Fruit fly (Drosophila melanogaster): Measurements from ENCODE around the gene CG5895.

The CG5895 gene

dm6 chr3L:16045831-16046336 is 10.6 kb downstream of the CG5895 start (continued):
- TF ChIP-seq bowl (GFP tag; IDR thresholded peaks at IDR 0.05) (peak; percentile 85; the same call in 1 of the 2 replicates), schlank (tag; optimal IDR thresholded peaks at IDR 0.05) (peak; percentile 88), gsb-n (tag; optimal IDR thresholded peaks at IDR 0.05) (peak; percentile 95), Awh (GFP tag; IDR thresholded peaks at IDR 0.05) (peak; percentile 83), gce (GFP tag; IDR thresholded peaks at IDR 0.05) (peak; percentile 93), tna (GFP tag; IDR thresholded peaks at IDR 0.05; ENCODE audit: partially characterized antibody) (no peak), CG7987 (GFP tag; optimal IDR thresholded peaks at IDR 0.05) (peak; percentile 72), dimm (GFP tag; IDR thresholded peaks at IDR 0.05) (peak; percentile 74), CG2129 (GFP tag; IDR thresholded peaks at IDR 0.05; ENCODE audit: partially characterized antibody) (no peak), lmd (GFP tag; IDR thresholded peaks at IDR 0.05) (peak; percentile 92), CG13894 (tag; optimal IDR thresholded peaks at IDR 0.05) (peak; percentile 94), nerfin-1 (tag; optimal IDR thresholded peaks at IDR 0.05) (peak; percentile 92), psq (GFP tag; optimal IDR thresholded peaks at IDR 0.05) (peak; percentile 63), CG12299 (tag; optimal IDR thresholded peaks at IDR 0.05) (peak; percentile 94), tio (GFP tag; optimal IDR thresholded peaks at IDR 0.05) (peak; percentile 76), seq (GFP tag; IDR thresholded peaks at IDR 0.05) (peak; percentile 96), HLH4C (GFP tag; IDR thresholded peaks at IDR 0.05; ENCODE audit: partially characterized antibody) (no peak), CG10462 (GFP tag; optimal IDR thresholded peaks at IDR 0.05) (peak; percentile 86), CG42726 (GFP tag; IDR thresholded peaks at IDR 0.05; ENCODE audit: partially characterized antibody) (no peak), Spps (tag; optimal IDR thresholded peaks at IDR 0.05) (peak; percentile 93), CG10147 (GFP tag; optimal IDR thresholded peaks at IDR 0.05) (peak; percentile 93), CG3281 (GFP tag; optimal IDR thresholded peaks at IDR 0.05) (peak; percentile 88), CG2712 (tag; optimal IDR thresholded peaks at IDR 0.05) (peak; percentile 97), fu2 (GFP tag; optimal IDR thresholded peaks at IDR 0.05) (peak; percentile 87), her (GFP tag; optimal IDR thresholded peaks at IDR 0.05) (peak; percentile 82), pb (GFP tag; optimal IDR thresholded peaks at IDR 0.05) (peak; percentile 79), CG14710 (tag; optimal IDR thresholded peaks at IDR 0.05) (peak; percentile 90), Poxn (GFP tag; IDR thresholded peaks at IDR 0.05) (peak; percentile 55), cad (GFP tag; optimal IDR thresholded peaks at IDR 0.05) (no peak), CG14965 (GFP tag; optimal IDR thresholded peaks at IDR 0.05; ENCODE audit: borderline replicate concordance) (peak; percentile 28), MTF-1 (GFP tag; optimal IDR thresholded peaks at IDR 0.05; ENCODE audit: borderline replicate concordance) (peak; percentile 86), gcm (GFP tag; optimal IDR thresholded peaks at IDR 0.05) (peak; percentile 96), CG18011 (GFP tag; optimal IDR thresholded peaks at IDR 0.05) (peak; percentile 69), dmrt11E (tag; optimal IDR thresholded peaks at IDR 0.05) (peak; percentile 90), nerfin-2 (GFP tag; IDR thresholded peaks at IDR 0.05; ENCODE audit: partially characterized antibody) (no peak), jing (GFP tag; optimal IDR thresholded peaks at IDR 0.05) (peak; percentile 78), Sry-δ (GFP tag; optimal IDR thresholded peaks at IDR 0.05) (peak; percentile 53), Optix (GFP tag; IDR thresholded peaks at IDR 0.05) (peak; percentile 82; the same call in 2 of the 3 replicates), CG12104 (GFP tag; optimal IDR thresholded peaks at IDR 0.05) (peak; percentile 88), gem (tag; optimal IDR thresholded peaks at IDR 0.05) (peak; percentile 95), hkb (optimal IDR thresholded peaks at IDR 0.05) (no peak), hkb (GFP tag; IDR thresholded peaks at IDR 0.05) (peak; percentile 96), CG1603 (tag; optimal IDR thresholded peaks at IDR 0.05) (peak; percentile 89), CG1233 (GFP tag; optimal IDR thresholded peaks at IDR 0.05) (peak; percentile 94), CG11093 (GFP tag; IDR thresholded peaks at IDR 0.05) (peak; percentile 86), CG16779 (GFP tag; IDR thresholded peaks at IDR 0.05) (peak; percentile 75; the same call in 1 of the 2 replicates), CG17385 (GFP tag; optimal IDR thresholded peaks at IDR 0.05) (peak; percentile 94), Ada2b (GFP tag; IDR thresholded peaks at IDR 0.05) (peak; percentile 87), CG9817 (tag; optimal IDR thresholded peaks at IDR 0.05) (peak; percentile 90), CG12219 (GFP tag; optimal IDR thresholded peaks at IDR 0.05) (peak; percentile 94)
